Worm (Caenorhabditis elegans) whole organism, early embryonic: ENCODE results near the gene jkk-1.

Experiments
- aly-1 ChIP-seq: sonication (generic microtip); optimal IDR thresholded peaks from 2 replicates; lab custom pipeline; 2016; ENCODE audit warnings: missing genetic modification characterization, missing compliant biosample characterization
- ama-1 ChIP-seq: fragments of 150-350 bp; optimal IDR thresholded peaks from 2 replicates; lab custom pipeline; 2014
- ceh-13 ChIP-seq: fragments of 200-800 bp; sonication (Bioruptor generic); optimal IDR thresholded peaks from 2 replicates; lab custom pipeline; 2018; ENCODE audit warnings: mild to moderate bottlenecking, missing genetic modification characterization, missing compliant biosample characterization
- flt-1 ChIP-seq: fragments of 200-800 bp; sonication (Bioruptor generic); IDR thresholded peaks from 2 replicates; pipeline ENCODE4 v1.3.6; 2022; ENCODE audit warnings: missing genetic modification characterization, missing compliant biosample characterization
- hmg-4 ChIP-seq: fragments of 200-800 bp; sonication (Bioruptor generic); optimal IDR thresholded peaks from 2 replicates; lab custom pipeline; 2018; ENCODE audit warnings: mild to moderate bottlenecking, missing genetic modification characterization, missing compliant biosample characterization
- hnd-1 ChIP-seq: sonication (generic microtip); optimal IDR thresholded peaks from 2 replicates; lab custom pipeline; 2016; ENCODE audit warnings: missing genetic modification characterization, missing compliant biosample characterization
- scrt-1 ChIP-seq: fragments of 200-800 bp; sonication (Bioruptor generic); IDR thresholded peaks from 2 replicates; pipeline ENCODE4 v1.3.6; 2022; ENCODE audit warnings: missing genetic modification characterization, missing compliant biosample characterization

ce11 chrX:5372638-5373037 lies 4.4 kb downstream of the jkk-1 start, which contains the start of gene F35C8.8:
- TF ChIP-seq ama-1 (lab: Kevin White, UChicago) (no peak), hnd-1 (tag; lab: Kevin White, UChicago) (no peak), flt-1 (GFP tag; lab: Robert Waterston, UW) (no peak), hmg-4 (GFP tag; lab: Kevin White, UChicago) (no peak), scrt-1 (no peak), aly-1 (tag; lab: Kevin White, UChicago) (no peak), ceh-13 (GFP tag; lab: Kevin White, UChicago) (no peak)
